Fruit fly (Drosophila melanogaster) whole organism, embryonic: ENCODE data around the gene CG3662.

Source experiments
- Atf-2 ChIP-seq: fragments of 200-800 bp; sonication (Bioruptor generic); optimal IDR thresholded peaks from 2 replicates; lab custom pipeline; 2016; ENCODE audit warnings: missing biosample characterization, missing genetic modification characterization
- Awh ChIP-seq: fragments of 200-800 bp; sonication (Bioruptor generic); IDR thresholded peaks from 2 replicates; pipeline ENCODE4, ENCODE4 v1.3.6; 2022; ENCODE audit warnings: missing biosample characterization, missing genetic modification characterization
- CG10274 ChIP-seq: fragments of 200-800 bp; sonication (Bioruptor generic); optimal IDR thresholded peaks from 3 replicates; lab custom pipeline; 2017; ENCODE audit warnings: missing biosample characterization, mild to moderate bottlenecking, missing genetic modification characterization
- CG12299 ChIP-seq: fragments of 200-800 bp; sonication (Bioruptor generic); optimal IDR thresholded peaks from 2 replicates; lab custom pipeline; 2018; ENCODE audit warnings: missing biosample characterization, mild to moderate bottlenecking, missing genetic modification characterization
- CG16815 ChIP-seq: fragments of 200-800 bp; sonication (Bioruptor generic); optimal IDR thresholded peaks from 3 replicates; lab custom pipeline; 2017; ENCODE audit warnings: missing biosample characterization, mild to moderate bottlenecking, missing genetic modification characterization
- CG17359 ChIP-seq: fragments of 200-800 bp; sonication (Bioruptor generic); optimal IDR thresholded peaks from 3 replicates; lab custom pipeline; 2018; ENCODE audit warnings: missing biosample characterization, mild to moderate bottlenecking, missing genetic modification characterization, moderate library complexity
- CG18011 ChIP-seq: fragments of 200-800 bp; sonication (Bioruptor generic); optimal IDR thresholded peaks from 2 replicates; lab custom pipeline; 2017; ENCODE audit warnings: missing biosample characterization, missing genetic modification characterization, mild to moderate bottlenecking, moderate library complexity, missing genotype
- CG18599 ChIP-seq: fragments of 200-800 bp; sonication (Bioruptor generic); optimal IDR thresholded peaks from 3 replicates; lab custom pipeline; 2017; ENCODE audit warnings: missing biosample characterization, missing genetic modification characterization, mild to moderate bottlenecking, moderate library complexity, missing genetic modification reagents
- CG31441 ChIP-seq: fragments of 200-800 bp; sonication (Bioruptor generic); IDR thresholded peaks from 2 replicates; pipeline ENCODE4 v1.3.6; 2022; ENCODE audit warnings: missing biosample characterization, missing genetic modification characterization
- CG4360 ChIP-seq: fragments of 200-800 bp; sonication (Bioruptor generic); IDR thresholded peaks from 2 replicates; pipeline ENCODE4 v1.3.6; 2022; ENCODE audit warnings: missing biosample characterization, missing genetic modification characterization
- CG6791 ChIP-seq: fragments of 200-800 bp; sonication (Bioruptor generic); IDR thresholded peaks from 3 replicates; pipeline ENCODE4 v1.3.6; 2022; ENCODE audit warnings: missing biosample characterization, missing genetic modification characterization; ENCODE audit not compliant: partially characterized antibody
- CG7963 ChIP-seq: fragments of 200-800 bp; sonication (Bioruptor generic); IDR thresholded peaks from 3 replicates; pipeline ENCODE4 v1.3.6; 2022; ENCODE audit warnings: missing biosample characterization, missing genetic modification characterization; ENCODE audit not compliant: partially characterized antibody
- CG9797 ChIP-seq: fragments of 200-800 bp; sonication (Bioruptor generic); optimal IDR thresholded peaks from 3 replicates; lab custom pipeline; 2018; ENCODE audit warnings: missing biosample characterization, mild to moderate bottlenecking, missing genetic modification characterization
- CTCF ChIP-seq: fragments of 200-800 bp; sonication (Bioruptor generic); optimal IDR thresholded peaks from 2 replicates; lab custom pipeline; 2017; ENCODE audit warnings: missing biosample characterization, mild to moderate bottlenecking, missing genetic modification characterization, moderate library complexity
- Camta ChIP-seq: fragments of 200-800 bp; sonication (Bioruptor generic); optimal IDR thresholded peaks from 2 replicates; lab custom pipeline; 2016; ENCODE audit warnings: missing biosample characterization, missing genetic modification characterization
- D19A ChIP-seq: fragments of 200-800 bp; optimal IDR thresholded peaks from 3 replicates; lab custom pipeline; 2019; ENCODE audit warnings: missing biosample characterization, mild to moderate bottlenecking, missing genetic modification characterization, moderate library complexity
- Dref ChIP-seq: fragments of 200-800 bp; sonication (Bioruptor generic); IDR thresholded peaks from 2 replicates; pipeline ENCODE4 v1.3.6; 2022; ENCODE audit warnings: missing biosample characterization, missing genetic modification characterization
- Ets65A ChIP-seq: fragments of 200-800 bp; sonication (Bioruptor generic); peaks from one replicate; lab custom pipeline; 2016; ENCODE audit warnings: missing biosample characterization, missing genetic modification characterization
- Fer1 ChIP-seq: fragments of 200-800 bp; sonication (Bioruptor generic); optimal IDR thresholded peaks from 2 replicates; lab custom pipeline; 2017; ENCODE audit warnings: missing biosample characterization, mild to moderate bottlenecking, missing genetic modification characterization
- Fer2 ChIP-seq: fragments of 200-800 bp; sonication (Bioruptor generic); optimal IDR thresholded peaks from 2 replicates; lab custom pipeline; 2018; ENCODE audit warnings: missing biosample characterization, mild to moderate bottlenecking, missing genetic modification characterization, moderate library complexity
- Med ChIP-seq: fragments of 200-800 bp; sonication (Bioruptor generic); peaks from one replicate; lab custom pipeline; 2016; ENCODE audit warnings: missing biosample characterization, missing genetic modification characterization, mild to moderate bottlenecking, inconsistent platforms, moderate library complexity
- NK7.1 ChIP-seq: fragments of 200-800 bp; sonication (Bioruptor generic); optimal IDR thresholded peaks from 3 replicates; lab custom pipeline; 2016; ENCODE audit warnings: missing biosample characterization, missing genetic modification characterization
- Nf-YA ChIP-seq: fragments of 200-800 bp; sonication (Bioruptor generic); IDR thresholded peaks from 2 replicates; pipeline ENCODE4 v1.3.6; 2022; ENCODE audit warnings: missing biosample characterization, missing genetic modification characterization
- PHDP ChIP-seq: fragments of 200-800 bp; sonication (Bioruptor generic); optimal IDR thresholded peaks from 3 replicates; lab custom pipeline; 2018; ENCODE audit warnings: missing biosample characterization, mild to moderate bottlenecking, missing genetic modification characterization, moderate library complexity
- Side ChIP-seq: fragments of 200-800 bp; sonication (Bioruptor generic); optimal IDR thresholded peaks from 2 replicates; lab custom pipeline; 2016; ENCODE audit warnings: missing biosample characterization, missing genetic modification characterization
- Ssrp ChIP-seq: fragments of 200-800 bp; sonication (Bioruptor generic); optimal IDR thresholded peaks from 2 replicates; lab custom pipeline; 2018; ENCODE audit warnings: missing biosample characterization, mild to moderate bottlenecking, missing genetic modification characterization, moderate library complexity
- Trl ChIP-seq, 3 experiments: fragments of >200 bp in 2 of 3; fragments of 200-800 bp in 1 of 3; sonication (Bioruptor generic) in 1 of 3; optimal IDR thresholded peaks; 2 replicates in 1 of 3; 3 replicates in 2 of 3; lab custom pipeline; 2016 to 2017; ENCODE audit warnings: missing biosample characterization in 1 of 3, missing genetic modification characterization in 1 of 3
- bab2 ChIP-seq: fragments of 200-800 bp; sonication (Bioruptor generic); optimal IDR thresholded peaks from 2 replicates; lab custom pipeline; 2016; ENCODE audit warnings: missing biosample characterization, missing genetic modification characterization
- bcd ChIP-seq: fragments of 200-800 bp; sonication (Bioruptor generic); optimal IDR thresholded peaks from 2 replicates; lab custom pipeline; 2017; ENCODE audit warnings: missing biosample characterization, mild to moderate bottlenecking, missing genetic modification characterization
- eve ChIP-seq, 2 experiments: fragments of >200 bp; optimal IDR thresholded peaks; 2 replicates each; lab custom pipeline; 2017; ENCODE audit warnings: missing biosample characterization in 2 of 2, missing genetic modification characterization in 2 of 2
- eyg ChIP-seq: fragments of 200-800 bp; sonication (Bioruptor generic); optimal IDR thresholded peaks from 3 replicates; lab custom pipeline; 2016; ENCODE audit warnings: missing biosample characterization, missing genetic modification characterization
- ftz-f1 ChIP-seq: fragments of 200-800 bp; sonication (Bioruptor generic); optimal IDR thresholded peaks from 2 replicates; lab custom pipeline; 2016; ENCODE audit warnings: missing biosample characterization, missing genetic modification characterization
- gcm ChIP-seq: fragments of 200-800 bp; sonication (Bioruptor generic); optimal IDR thresholded peaks from 2 replicates; lab custom pipeline; 2019; ENCODE audit warnings: missing biosample characterization, mild to moderate bottlenecking, missing genetic modification characterization, moderate library complexity
- h ChIP-seq: fragments of >200 bp; optimal IDR thresholded peaks from 2 replicates; lab custom pipeline; 2017
- ham ChIP-seq: fragments of 200-800 bp; sonication (Bioruptor generic); IDR thresholded peaks from 2 replicates; pipeline ENCODE4 v1.3.6; 2022; ENCODE audit warnings: missing biosample characterization, missing genetic modification characterization
- her ChIP-seq: fragments of 200-800 bp; sonication (Bioruptor generic); optimal IDR thresholded peaks from 2 replicates; lab custom pipeline; 2016; ENCODE audit warnings: missing biosample characterization, missing genetic modification characterization
- hth ChIP-seq: fragments of >200 bp; optimal IDR thresholded peaks from 2 replicates; lab custom pipeline; 2017; ENCODE audit warnings: inconsistent platforms
- ken ChIP-seq: fragments of 200-800 bp; sonication (Bioruptor generic); IDR thresholded peaks from 3 replicates; pipeline ENCODE4 v1.3.6; 2022; ENCODE audit warnings: missing biosample characterization, missing genetic modification characterization
- otp ChIP-seq: fragments of 200-800 bp; sonication (Bioruptor generic); IDR thresholded peaks from 3 replicates; pipeline ENCODE4, ENCODE4 v1.3.6; 2022; ENCODE audit warnings: missing biosample characterization, missing genetic modification characterization
- sens ChIP-seq: fragments of 200-800 bp; sonication (Bioruptor generic); peaks from one replicate; lab custom pipeline; 2016; ENCODE audit warnings: missing biosample characterization, missing genetic modification characterization
- shn ChIP-seq: fragments of 200-800 bp; sonication (Bioruptor generic); optimal IDR thresholded peaks from 3 replicates; lab custom pipeline; 2016; ENCODE audit warnings: missing biosample characterization, missing genetic modification characterization
- tap ChIP-seq: fragments of 200-800 bp; optimal IDR thresholded peaks from 3 replicates; lab custom pipeline; 2019; ENCODE audit warnings: missing biosample characterization, mild to moderate bottlenecking, missing genetic modification characterization, moderate library complexity
- unpg ChIP-seq: fragments of 200-800 bp; sonication (Bioruptor generic); optimal IDR thresholded peaks from 3 replicates; lab custom pipeline; 2018; ENCODE audit warnings: missing biosample characterization, mild to moderate bottlenecking, missing genetic modification characterization, moderate library complexity

CG3662 gene

DNA sequence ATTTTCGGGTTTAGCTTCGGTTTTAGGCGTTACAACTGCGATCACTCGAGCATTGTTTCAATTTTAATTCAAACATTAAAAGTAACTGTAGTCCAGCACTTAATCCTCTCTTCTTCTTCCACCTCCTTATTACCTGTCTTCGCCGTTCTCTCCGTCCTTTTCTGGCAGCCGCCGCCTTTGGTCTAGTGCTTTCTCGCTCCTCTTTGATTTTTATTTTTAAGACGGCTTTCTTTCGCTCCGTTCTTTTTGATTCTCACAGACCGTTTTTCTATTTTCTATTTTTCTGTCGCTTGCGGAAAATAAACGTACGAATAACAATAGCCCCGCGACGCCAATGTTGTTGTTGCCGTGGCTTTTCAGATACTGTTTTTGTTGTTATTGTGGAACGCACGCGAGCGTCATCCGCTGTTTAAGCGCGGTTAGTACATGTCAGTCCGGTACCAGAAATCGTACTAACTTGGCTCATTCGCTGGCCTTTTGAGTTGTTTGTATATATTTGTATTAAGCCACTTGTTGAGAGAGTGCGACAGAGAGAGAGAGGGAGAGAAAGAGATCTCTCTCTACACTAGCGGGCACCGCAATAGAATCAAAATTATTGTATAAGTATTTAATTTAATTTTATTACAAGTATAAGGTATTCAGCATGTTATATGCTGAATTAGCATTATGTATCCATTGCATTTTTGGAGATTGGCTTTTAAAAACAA is 47.0 kb downstream of the CG3662 start, which contains the start of gene aru (continued):
- TF ChIP-seq gcm (peak; percentile 50), shn (GFP tag; lab: Kevin White, UChicago) (no peak), Fer1 (GFP tag; lab: Kevin White, UChicago) (peak; percentile 47), ken (GFP tag; lab: Robert Waterston, UW) (0 out of 3 replicates have a peak, but pooled peaks have one; percentile 5), otp (GFP tag; lab: Robert Waterston, UW) (0 out of 3 replicates have a peak, but pooled peaks have one; percentile 16), Ets65A (GFP tag; lab: Kevin White, UChicago) (no peak), CG18011 (no peak), h (lab: Kevin White, UChicago) (no peak), her (GFP tag; lab: Kevin White, UChicago) (no peak), Dref (GFP tag; lab: Robert Waterston, UW) (0 out of 2 replicates have a peak, but pooled peaks have one; percentile 32), CG7963 (GFP tag; lab: Robert Waterston, UW) (no peak), Camta (GFP tag; lab: Kevin White, UChicago) (no peak), PHDP (tag; lab: Kevin White, UChicago) (peak; percentile 58), CG31441 (GFP tag; lab: Robert Waterston, UW) (peak; percentile 29; the same call in 1 of the 2 replicates), CG16815 (GFP tag; lab: Kevin White, UChicago) (no peak), D19A (tag; lab: Kevin White, UChicago) (peak; percentile 29), CG10274 (GFP tag; lab: Kevin White, UChicago) (no peak), Awh (GFP tag; lab: Robert Waterston, UW) (peak; percentile 24; the same call in 1 of the 2 replicates), Ssrp (tag; lab: Kevin White, UChicago) (no peak), bcd (no peak), Trl (optimal IDR thresholded peaks at IDR 0.05; lab: Kevin White, UChicago) (peak; percentile 76 to 82), Trl (GFP tag; optimal IDR thresholded peaks at IDR 0.05; lab: Kevin White, UChicago) (no peak), CTCF (peak; percentile 3), bab2 (GFP tag; lab: Kevin White, UChicago) (no peak), CG12299 (no peak), NK7.1 (no peak), CG18599 (GFP tag; lab: Kevin White, UChicago) (peak; percentile 17), hth (lab: Kevin White, UChicago) (no peak), unpg (peak; percentile 47), Nf-YA (GFP tag; lab: Robert Waterston, UW) (0 out of 2 replicates have a peak, but pooled peaks have one; percentile 18), CG4360 (peak; percentile 96), Fer2 (no peak), eve (GFP tag; optimal IDR thresholded peaks at IDR 0.05; lab: Kevin White, UChicago) (no peak), eyg (no peak), CG9797 (GFP tag; lab: Kevin White, UChicago) (no peak), ham (GFP tag; lab: Robert Waterston, UW) (no peak), Atf-2 (GFP tag; lab: Kevin White, UChicago) (no peak)

- TF ChIP-seq ftz-f1 (no peak), bab2 (GFP tag; lab: Kevin White, UChicago) (no peak), CG6791 (GFP tag; lab: Robert Waterston, UW) (0 out of 3 replicates have a peak, but pooled peaks have one; percentile 9), Ets65A (GFP tag; lab: Kevin White, UChicago) (peak; percentile 76), tap (no peak), CG17359 (tag; lab: Kevin White, UChicago) (no peak), Side (GFP tag; lab: Kevin White, UChicago) (no peak), Med (GFP tag; lab: Kevin White, UChicago) (peak; percentile 62), sens (GFP tag; lab: Kevin White, UChicago) (peak; percentile 65)
These were observed 47.9 kb downstream of the CG3662 start for dm6 chr2L:868961-869360.
